Fruit fly (Drosophila melanogaster) whole organism, embryonic: Measurements from ENCODE around the gene Nepl9.

Source experiments
- Abd-B ChIP-seq: fragments of 200-800 bp; sonication (Bioruptor generic); optimal IDR thresholded peaks from 2 replicates; lab custom pipeline; 2018; ENCODE audit warnings: missing biosample characterization, mild to moderate bottlenecking, missing genetic modification characterization, moderate library complexity
- Adf1 ChIP-seq: fragments of 200-800 bp; sonication (Bioruptor generic); IDR thresholded peaks from 2 replicates; pipeline ENCODE4 v1.3.6; 2022; ENCODE audit warnings: missing biosample characterization, missing genetic modification characterization
- Bdp1 ChIP-seq: fragments of 200-800 bp; sonication (Bioruptor generic); optimal IDR thresholded peaks from 3 replicates; lab custom pipeline; 2016; ENCODE audit warnings: missing biosample characterization, missing genetic modification characterization
- CG11504 ChIP-seq: fragments of 200-800 bp; sonication (Bioruptor generic); optimal IDR thresholded peaks from 3 replicates; lab custom pipeline; 2019; ENCODE audit warnings: missing biosample characterization, mild to moderate bottlenecking, missing genetic modification characterization, moderate library complexity
- CG12155 ChIP-seq: fragments of 200-800 bp; sonication (Bioruptor generic); optimal IDR thresholded peaks from 3 replicates; lab custom pipeline; 2016; ENCODE audit warnings: missing biosample characterization, missing genetic modification characterization
- CG12219 ChIP-seq: fragments of 200-800 bp; sonication (Bioruptor generic); optimal IDR thresholded peaks from 3 replicates; lab custom pipeline; 2018; ENCODE audit warnings: missing biosample characterization, mild to moderate bottlenecking, missing genetic modification characterization
- CG2116 ChIP-seq: fragments of 200-800 bp; sonication (Bioruptor generic); optimal IDR thresholded peaks from 3 replicates; lab custom pipeline; 2018; ENCODE audit warnings: missing biosample characterization, mild to moderate bottlenecking, missing genetic modification characterization
- CG2712 ChIP-seq: fragments of 200-800 bp; optimal IDR thresholded peaks from 3 replicates; lab custom pipeline; 2019; ENCODE audit warnings: missing biosample characterization, mild to moderate bottlenecking, missing genetic modification characterization, moderate library complexity
- CG2875 ChIP-seq: fragments of 200-800 bp; sonication (Bioruptor generic); optimal IDR thresholded peaks from 2 replicates; lab custom pipeline; 2017; ENCODE audit warnings: missing biosample characterization, mild to moderate bottlenecking, missing genetic modification characterization, missing genetic modification reagents
- CG30403 ChIP-seq: fragments of 200-800 bp; sonication (Bioruptor generic); optimal IDR thresholded peaks from 3 replicates; lab custom pipeline; 2016; ENCODE audit warnings: missing biosample characterization, missing genetic modification characterization
- CG31388 ChIP-seq: fragments of 200-800 bp; sonication (Bioruptor generic); optimal IDR thresholded peaks from 2 replicates; lab custom pipeline; 2016; ENCODE audit warnings: missing biosample characterization, missing genetic modification characterization
- CG32532 ChIP-seq: fragments of 200-800 bp; sonication (Bioruptor generic); IDR thresholded peaks from 2 replicates; pipeline ENCODE4 v1.3.6; 2022; ENCODE audit warnings: missing biosample characterization, missing genetic modification characterization
- CG3838 ChIP-seq: fragments of 200-800 bp; sonication (Bioruptor generic); optimal IDR thresholded peaks from 3 replicates; lab custom pipeline; 2016; ENCODE audit warnings: missing biosample characterization, missing genetic modification characterization
- CG42726 ChIP-seq: fragments of 200-800 bp; sonication (Bioruptor generic); IDR thresholded peaks from 2 replicates; pipeline ENCODE4 v1.3.6; 2022; ENCODE audit warnings: missing biosample characterization, missing genetic modification characterization; ENCODE audit not compliant: partially characterized antibody
- CG7839 ChIP-seq: fragments of 200-800 bp; sonication (Bioruptor generic); optimal IDR thresholded peaks from 3 replicates; lab custom pipeline; 2018; ENCODE audit warnings: missing biosample characterization, mild to moderate bottlenecking, missing genetic modification characterization, moderate library complexity
- Dad ChIP-seq: fragments of 200-800 bp; sonication (Bioruptor generic); optimal IDR thresholded peaks from 3 replicates; lab custom pipeline; 2016; ENCODE audit warnings: missing biosample characterization, missing genetic modification characterization
- Fer1 ChIP-seq: fragments of 200-800 bp; sonication (Bioruptor generic); optimal IDR thresholded peaks from 2 replicates; lab custom pipeline; 2017; ENCODE audit warnings: missing biosample characterization, mild to moderate bottlenecking, missing genetic modification characterization
- GATAe ChIP-seq: fragments of 200-800 bp; sonication (Bioruptor generic); conservative IDR thresholded peaks from 2 replicates; pipeline ENCODE4 v1.3.6; 2022; ENCODE audit warnings: missing biosample characterization, missing genetic modification characterization
- HHEX ChIP-seq: fragments of 200-800 bp; sonication (Bioruptor generic); optimal IDR thresholded peaks from 3 replicates; lab custom pipeline; 2017; ENCODE audit warnings: missing biosample characterization, mild to moderate bottlenecking, missing genetic modification characterization, missing genetic modification reagents
- Hand ChIP-seq: fragments of 200-800 bp; sonication (Bioruptor generic); optimal IDR thresholded peaks from 2 replicates; lab custom pipeline; 2017; ENCODE audit warnings: mild to moderate bottlenecking, missing biosample characterization, missing genetic modification reagents, missing genetic modification characterization
- Hmr ChIP-seq: fragments of 200-800 bp; sonication (Bioruptor generic); optimal IDR thresholded peaks from 3 replicates; lab custom pipeline; 2017; ENCODE audit warnings: mild to moderate bottlenecking, missing biosample characterization, missing genetic modification reagents, missing genetic modification characterization
- Hmx ChIP-seq: fragments of 200-800 bp; sonication (Bioruptor generic); optimal IDR thresholded peaks from 2 replicates; lab custom pipeline; 2016; ENCODE audit warnings: missing biosample characterization, missing genetic modification characterization
- Meics ChIP-seq: fragments of 200-800 bp; sonication (Bioruptor generic); optimal IDR thresholded peaks from 2 replicates; lab custom pipeline; 2017; ENCODE audit warnings: missing biosample characterization, mild to moderate bottlenecking, missing genetic modification characterization
- Mrtf ChIP-seq: fragments of 200-800 bp; sonication (Bioruptor generic); IDR thresholded peaks from 3 replicates; pipeline ENCODE4 v1.3.6; 2022; ENCODE audit warnings: missing biosample characterization, missing genetic modification characterization
- Sin3A ChIP-seq: fragments of >200 bp; optimal IDR thresholded peaks from 2 replicates; lab custom pipeline; 2018
- Tbp ChIP-seq: fragments of >200 bp; optimal IDR thresholded peaks from 2 replicates; lab custom pipeline; 2018; ENCODE audit warnings: missing biosample characterization, missing genetic modification characterization
- chinmo ChIP-seq: fragments of 200-800 bp; sonication (Bioruptor generic); IDR thresholded peaks from 4 replicates; pipeline ENCODE4 v1.3.6; 2022; ENCODE audit warnings: missing biosample characterization, missing genetic modification characterization; ENCODE audit not compliant: partially characterized antibody
- chn ChIP-seq: fragments of 200-800 bp; sonication (Bioruptor generic); optimal IDR thresholded peaks from 2 replicates; lab custom pipeline; 2016; ENCODE audit warnings: missing biosample characterization, missing genetic modification characterization
- crol ChIP-seq: fragments of 200-800 bp; sonication (Bioruptor generic); IDR thresholded peaks from 2 replicates; pipeline ENCODE4 v1.3.6; 2022; ENCODE audit warnings: missing biosample characterization, missing genetic modification characterization
- exex ChIP-seq: fragments of 200-800 bp; sonication (Bioruptor generic); optimal IDR thresholded peaks from 4 replicates; lab custom pipeline; 2018; ENCODE audit warnings: missing biosample characterization, mild to moderate bottlenecking, missing genetic modification characterization, moderate library complexity
- fd102C ChIP-seq: fragments of 200-800 bp; sonication (Bioruptor generic); optimal IDR thresholded peaks from 2 replicates; lab custom pipeline; 2018; ENCODE audit warnings: missing biosample characterization, mild to moderate bottlenecking, missing genetic modification characterization, moderate library complexity
- gcm ChIP-seq: fragments of 200-800 bp; sonication (Bioruptor generic); optimal IDR thresholded peaks from 2 replicates; lab custom pipeline; 2019; ENCODE audit warnings: missing biosample characterization, mild to moderate bottlenecking, missing genetic modification characterization, moderate library complexity
- grn ChIP-seq: fragments of 200-800 bp; sonication (Bioruptor generic); optimal IDR thresholded peaks from 3 replicates; lab custom pipeline; 2017; ENCODE audit warnings: missing biosample characterization, missing genetic modification characterization
- ham ChIP-seq: fragments of 200-800 bp; sonication (Bioruptor generic); IDR thresholded peaks from 2 replicates; pipeline ENCODE4 v1.3.6; 2022; ENCODE audit warnings: missing biosample characterization, missing genetic modification characterization
- hb ChIP-seq: fragments of 200-800 bp; sonication (Bioruptor generic); IDR thresholded peaks from 3 replicates; pipeline ENCODE4 v1.3.6; 2022; ENCODE audit warnings: missing biosample characterization, missing genetic modification characterization; ENCODE audit not compliant: partially characterized antibody
- hth ChIP-seq: fragments of >200 bp; optimal IDR thresholded peaks from 2 replicates; lab custom pipeline; 2017; ENCODE audit warnings: inconsistent platforms
- lmd ChIP-seq: fragments of 200-800 bp; sonication (Bioruptor generic); IDR thresholded peaks from 2 replicates; pipeline ENCODE4 v1.3.6; 2022; ENCODE audit warnings: missing biosample characterization, missing genetic modification characterization
- phol ChIP-seq: fragments of 200-800 bp; sonication (Bioruptor generic); optimal IDR thresholded peaks from 3 replicates; lab custom pipeline; 2018; ENCODE audit warnings: missing biosample characterization, mild to moderate bottlenecking, missing genetic modification characterization, moderate library complexity
- prd ChIP-seq, 3 experiments: fragments of >200 bp in 2 of 3; fragments of 200-800 bp in 1 of 3; sonication (Bioruptor generic) in 1 of 3; optimal IDR thresholded peaks in 2 of 3; IDR thresholded peaks in 1 of 3; 2 replicates in 2 of 3; 3 replicates in 1 of 3; pipeline versions ENCODE4 v1.3.6 to Lab custom; 2017 to 2022; ENCODE audit warnings: missing biosample characterization in 1 of 3, missing genetic modification characterization in 1 of 3
- ssp ChIP-seq: fragments of 200-800 bp; sonication (Bioruptor generic); IDR thresholded peaks from 2 replicates; pipeline ENCODE4 v1.3.6; 2022; ENCODE audit warnings: missing biosample characterization, missing genetic modification characterization
- usp ChIP-seq: fragments of >200 bp; optimal IDR thresholded peaks from 2 replicates; lab custom pipeline; 2017; ENCODE audit warnings: missing biosample characterization, missing genetic modification characterization
- wor ChIP-seq: fragments of 200-800 bp; sonication (Bioruptor generic); IDR thresholded peaks from 2 replicates; pipeline ENCODE4 v1.3.6; 2022; ENCODE audit warnings: missing biosample characterization, missing genetic modification characterization

The Nepl9 gene

DNA sequence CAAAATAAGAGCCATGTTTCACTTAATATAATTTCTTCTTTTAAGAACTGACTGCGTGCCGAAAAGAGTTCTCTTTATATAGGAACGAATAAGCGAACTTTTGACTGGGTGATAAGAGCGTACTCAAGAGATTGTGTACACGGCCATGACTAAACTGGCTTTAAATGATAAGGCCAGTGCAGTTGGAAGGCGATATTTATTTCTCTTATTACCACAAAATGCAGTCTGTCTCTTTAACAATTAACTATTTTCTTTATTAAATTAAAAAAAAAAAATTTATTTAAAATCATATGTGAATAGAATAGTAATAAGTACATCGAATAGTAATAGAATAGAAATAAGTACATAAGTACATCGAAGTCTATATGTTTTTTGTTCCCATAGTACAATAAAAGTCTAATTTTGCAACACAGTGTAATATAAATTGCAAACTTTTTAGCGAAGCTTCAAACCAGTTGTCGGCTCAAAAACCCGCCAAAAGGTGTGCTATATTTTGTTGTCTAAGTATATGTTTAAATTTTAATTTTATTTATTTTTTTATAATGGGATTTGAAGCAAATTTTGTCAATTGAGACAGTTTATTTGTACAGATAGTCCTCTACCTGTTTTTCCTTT lies 15.4 kb upstream of the Nepl9 start, which contains the start of gene CG31810 (continued):
- no peak for TF ChIP-seq prd (optimal IDR thresholded peaks at IDR 0.05; lab: Kevin White, UChicago)
- no peak for TF ChIP-seq prd (GFP tag; IDR thresholded peaks at IDR 0.05; lab: Robert Waterston, UW)
- no peak for TF ChIP-seq crol
- no peak for TF ChIP-seq Dad (GFP tag; lab: Kevin White, UChicago)
- TF ChIP-seq chinmo (GFP tag; lab: Robert Waterston, UW): no peak
- no peak for TF ChIP-seq CG31388
- no peak for TF ChIP-seq HHEX (GFP tag; lab: Kevin White, UChicago)
- no peak for TF ChIP-seq CG42726 (GFP tag; lab: Robert Waterston, UW)
- no peak for TF ChIP-seq Adf1 (GFP tag; lab: Robert Waterston, UW)
- peak; percentile 19 for TF ChIP-seq Hmr
- TF ChIP-seq fd102C: no peak
- TF ChIP-seq Mrtf (GFP tag; lab: Robert Waterston, UW): no peak
- no peak for TF ChIP-seq CG30403 (GFP tag; lab: Kevin White, UChicago)
- TF ChIP-seq gcm (GFP tag; lab: Kevin White, UChicago): peak; percentile 12
- peak; percentile 15 for TF ChIP-seq CG7839 (tag; lab: Kevin White, UChicago)
- no peak for TF ChIP-seq Hmx (GFP tag; lab: Kevin White, UChicago)
- peak; percentile 2 for TF ChIP-seq phol (tag; lab: Kevin White, UChicago)
- TF ChIP-seq usp (GFP tag; lab: Kevin White, UChicago): no peak
- TF ChIP-seq CG2712 (tag; lab: Kevin White, UChicago): peak; percentile 17
- TF ChIP-seq wor (GFP tag; lab: Robert Waterston, UW): no peak
- TF ChIP-seq lmd (GFP tag; lab: Robert Waterston, UW): no peak
- no peak for TF ChIP-seq CG32532 (GFP tag; lab: Robert Waterston, UW)
- peak; percentile 8 for TF ChIP-seq Fer1
- no peak for TF ChIP-seq CG3838
- TF ChIP-seq hth: no peak
- TF ChIP-seq Abd-B: no peak
- TF ChIP-seq CG11504 (tag; lab: Kevin White, UChicago): peak; percentile 32
- no peak for TF ChIP-seq CG12219 (GFP tag; lab: Kevin White, UChicago)
- no peak for TF ChIP-seq CG12155 (GFP tag; lab: Kevin White, UChicago)
- TF ChIP-seq Hand (GFP tag; lab: Kevin White, UChicago): no peak
- no peak for TF ChIP-seq CG2116 (GFP tag; lab: Kevin White, UChicago)
- TF ChIP-seq CG2875 (GFP tag; lab: Kevin White, UChicago): no peak
- TF ChIP-seq ham (GFP tag; lab: Robert Waterston, UW): no peak
- no peak for TF ChIP-seq Tbp (GFP tag; lab: Kevin White, UChicago)
- TF ChIP-seq chn (GFP tag; lab: Kevin White, UChicago): no peak
- no peak for TF ChIP-seq hb

DNA sequence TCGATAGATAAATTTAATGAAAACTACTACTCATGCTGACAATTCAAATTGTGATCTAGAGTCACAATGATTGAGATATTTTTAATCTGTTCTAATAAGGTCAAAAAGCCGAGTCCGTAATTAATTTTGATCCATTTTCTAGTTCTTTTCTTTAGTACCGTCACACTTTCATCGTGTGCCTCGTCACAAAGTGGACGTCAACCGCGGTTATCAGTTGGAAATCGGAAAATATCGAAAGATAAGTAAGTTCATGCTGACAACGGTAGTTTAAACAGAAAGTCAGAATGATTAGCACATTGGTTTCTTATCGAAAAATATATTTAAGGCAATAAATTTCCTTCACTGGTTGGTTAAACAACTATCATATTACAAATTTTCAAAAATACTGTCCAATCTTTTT lies 13.4 kb upstream of the Nepl9 start:
- TF ChIP-seq exex (tag; lab: Kevin White, UChicago) (peak; percentile 35), Meics (GFP tag; lab: Kevin White, UChicago) (peak; percentile 90), grn (peak; percentile 51), Sin3A (lab: Kevin White, UChicago) (no peak), Bdp1 (GFP tag; lab: Kevin White, UChicago) (no peak), ssp (GFP tag; lab: Robert Waterston, UW) (no peak), GATAe (GFP tag; lab: Robert Waterston, UW) (0 out of 2 replicates have a peak, but pooled peaks have one; percentile 15)
